Fruit fly (Drosophila melanogaster): Measurements from ENCODE around the gene Mat89Ba.

Gene Mat89Ba

DNA sequence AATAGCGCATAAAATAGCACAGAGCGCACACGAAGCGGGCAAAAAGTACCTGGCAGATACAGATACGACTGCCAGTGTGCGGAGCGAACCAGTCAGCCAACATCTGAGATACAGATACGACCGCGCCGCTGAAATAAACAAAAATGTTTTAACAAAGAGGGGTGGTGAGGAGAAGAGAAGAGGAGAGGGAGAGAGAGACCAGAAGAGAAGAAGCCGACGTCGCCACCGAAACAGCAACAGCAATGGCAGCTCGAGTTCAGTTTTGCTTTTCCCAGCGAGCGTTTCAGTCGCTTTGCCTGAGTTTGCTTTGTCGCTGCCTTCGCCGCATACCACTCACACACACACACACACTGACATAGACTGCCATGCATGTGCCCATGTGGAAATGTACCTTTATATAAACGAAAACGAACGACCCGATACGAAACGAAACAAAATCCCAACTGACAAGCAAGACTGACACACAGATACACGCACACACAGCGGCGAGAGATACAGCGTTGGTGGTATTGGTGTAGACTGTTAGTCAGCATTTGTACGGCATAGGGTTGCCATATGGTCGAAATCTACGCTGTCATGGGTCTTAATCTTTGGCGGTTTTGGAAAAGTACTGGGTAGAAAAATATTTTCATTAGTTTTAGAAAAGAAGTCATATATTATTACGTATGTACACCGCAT is 31.0 kb downstream of the Mat89Ba start (continued):
- TF ChIP-seq hb (GFP tag; IDR thresholded peaks at IDR 0.05; ENCODE audit: partially characterized antibody) (no peak), CG3065 (GFP tag; optimal IDR thresholded peaks at IDR 0.05) (no peak), Pdp1 (GFP tag; optimal IDR thresholded peaks at IDR 0.05) (peak; percentile 30 to 98), jigr1 (GFP tag; IDR thresholded peaks at IDR 0.05) (no peak), CG7556 (GFP tag; optimal IDR thresholded peaks at IDR 0.05) (no peak), CG2678 (tag; optimal IDR thresholded peaks at IDR 0.05) (peak; percentile 51), sug (tag; optimal IDR thresholded peaks at IDR 0.05) (peak; percentile 79), br (optimal IDR thresholded peaks at IDR 0.05) (no peak), Gug (GFP tag; IDR thresholded peaks at IDR 0.05) (peak; percentile 70), Hsf (GFP tag; optimal IDR thresholded peaks at IDR 0.05) (peak; percentile 38), ranshi (GFP tag; IDR thresholded peaks at IDR 0.05) (no peak), Nf-YC (tag; optimal IDR thresholded peaks at IDR 0.05) (peak; percentile 49), crp (GFP tag; optimal IDR thresholded peaks at IDR 0.05) (no peak), CG34376 (GFP tag; optimal IDR thresholded peaks at IDR 0.05) (peak; percentile 92), Xrp1 (GFP tag; IDR thresholded peaks at IDR 0.05) (no peak), CG18262 (tag; optimal IDR thresholded peaks at IDR 0.05) (peak; percentile 87), CG10462 (GFP tag; optimal IDR thresholded peaks at IDR 0.05) (peak; percentile 87), CG12155 (GFP tag; optimal IDR thresholded peaks at IDR 0.05) (peak; percentile 52), CG1832 (GFP tag; optimal IDR thresholded peaks at IDR 0.05) (peak; percentile 17), sob (GFP tag; IDR thresholded peaks at IDR 0.05) (no peak), CG15479 (GFP tag; optimal IDR thresholded peaks at IDR 0.05) (peak; percentile 57), Bteb2 (GFP tag; optimal IDR thresholded peaks at IDR 0.05) (no peak), Blimp-1 (GFP tag; optimal IDR thresholded peaks at IDR 0.05) (peak; percentile 15), CG3281 (GFP tag; optimal IDR thresholded peaks at IDR 0.05) (no peak), wek (GFP tag; optimal IDR thresholded peaks at IDR 0.05) (no peak), CG15601 (tag; optimal IDR thresholded peaks at IDR 0.05) (no peak), seq (GFP tag; IDR thresholded peaks at IDR 0.05) (no peak), chm (GFP tag; IDR thresholded peaks at IDR 0.05) (no peak), kni (GFP tag; optimal IDR thresholded peaks at IDR 0.05) (peak; percentile 96), ase (GFP tag; IDR thresholded peaks at IDR 0.05) (no peak), CG7928 (GFP tag; optimal IDR thresholded peaks at IDR 0.05) (peak; percentile 47), CG18764 (GFP tag; optimal IDR thresholded peaks at IDR 0.05) (peak; percentile 13), Dek (tag; optimal IDR thresholded peaks at IDR 0.05) (peak; percentile 4), Eip74EF (GFP tag; optimal IDR thresholded peaks at IDR 0.05) (peak in 1 of 2 experiments; percentile 8), CG10274 (GFP tag; optimal IDR thresholded peaks at IDR 0.05) (no peak), CG2875 (GFP tag; optimal IDR thresholded peaks at IDR 0.05) (no peak), Meics (GFP tag; optimal IDR thresholded peaks at IDR 0.05) (no peak), ftz-f1 (GFP tag; optimal IDR thresholded peaks at IDR 0.05) (peak; percentile 88), fd64A (GFP tag; optimal IDR thresholded peaks at IDR 0.05) (peak; percentile 40), ems (GFP tag; optimal IDR thresholded peaks at IDR 0.05) (peak; percentile 47), caup (GFP tag; optimal IDR thresholded peaks at IDR 0.05; ENCODE audit: severe bottlenecking) (peak; percentile 21), CG8478 (optimal IDR thresholded peaks at IDR 0.05) (peak; percentile 73), CG11456 (GFP tag; IDR thresholded peaks at IDR 0.05) (no peak), grau (tag; optimal IDR thresholded peaks at IDR 0.05) (peak; percentile 27), exex (tag; optimal IDR thresholded peaks at IDR 0.05) (peak; percentile 18), HLH4C (GFP tag; IDR thresholded peaks at IDR 0.05; ENCODE audit: partially characterized antibody) (no peak), CG7372 (GFP tag; IDR thresholded peaks at IDR 0.05) (no peak), BEAF-32 (GFP tag; optimal IDR thresholded peaks at IDR 0.05) (no peak), CG9609 (GFP tag; optimal IDR thresholded peaks at IDR 0.05) (peak; percentile 32), CG14667 (GFP tag; IDR thresholded peaks at IDR 0.05) (no peak)
